Worm (Caenorhabditis elegans): ENCODE results near the gene irld-27.

- TF ChIP-seq unc-62 (GFP tag; optimal IDR thresholded peaks at IDR 0.05): no peak
- no peak for TF ChIP-seq snpc-4 (tag; optimal IDR thresholded peaks at IDR 0.05)
- TF ChIP-seq bed-3 (GFP tag; optimal IDR thresholded peaks at IDR 0.05): no peak
- peak; percentile 45 for TF ChIP-seq ces-1 (GFP tag; optimal IDR thresholded peaks at IDR 0.05)
- TF ChIP-seq nhr-237 (tag; optimal IDR thresholded peaks at IDR 0.05): no peak
- no peak for TF ChIP-seq unc-39 (tag; optimal IDR thresholded peaks at IDR 0.05)
- TF ChIP-seq pha-4 (tag; optimal IDR thresholded peaks at IDR 0.05): peak; percentile 21
- no peak for TF ChIP-seq nhr-12 (tag; optimal IDR thresholded peaks at IDR 0.05)
- TF ChIP-seq flh-1 (GFP tag; optimal IDR thresholded peaks at IDR 0.05): no peak
Measured at ce11 chrII:3303582-3303981, 28.6 kb upstream of the irld-27 start.

All from whole organism, mixed stage, embryonic.